Fruit fly (Drosophila melanogaster) whole organism, embryonic: ENCODE results near the gene CG32809.

Source experiments
- Asciz ChIP-seq: fragments of 200-800 bp; sonication (Bioruptor generic); optimal IDR thresholded peaks from 2 replicates; lab custom pipeline; 2017; ENCODE audit warnings: missing biosample characterization, mild to moderate bottlenecking, missing genetic modification characterization, missing genetic modification reagents
- CG10274 ChIP-seq: fragments of 200-800 bp; sonication (Bioruptor generic); optimal IDR thresholded peaks from 3 replicates; lab custom pipeline; 2017; ENCODE audit warnings: missing biosample characterization, mild to moderate bottlenecking, missing genetic modification characterization
- CG10431 ChIP-seq: fragments of 200-800 bp; sonication (Bioruptor generic); optimal IDR thresholded peaks from 3 replicates; lab custom pipeline; 2018; ENCODE audit warnings: missing biosample characterization, mild to moderate bottlenecking, missing genetic modification characterization
- CG10654 ChIP-seq: fragments of 200-800 bp; sonication (Bioruptor generic); optimal IDR thresholded peaks from 2 replicates; lab custom pipeline; 2016; ENCODE audit warnings: missing biosample characterization, missing genetic modification characterization
- CG11085 ChIP-seq: fragments of 200-800 bp; sonication (Bioruptor generic); IDR thresholded peaks from 2 replicates; pipeline ENCODE4 v1.3.6; 2022; ENCODE audit warnings: missing biosample characterization, missing genetic modification characterization
- CG12659 ChIP-seq: fragments of 200-800 bp; sonication (Bioruptor generic); optimal IDR thresholded peaks from 3 replicates; lab custom pipeline; 2017; ENCODE audit warnings: mild to moderate bottlenecking, missing biosample characterization, missing genetic modification reagents, missing genetic modification characterization
- CG13424 ChIP-seq: fragments of 200-800 bp; sonication (Bioruptor generic); optimal IDR thresholded peaks from 2 replicates; lab custom pipeline; 2019; ENCODE audit warnings: missing biosample characterization, mild to moderate bottlenecking, missing genetic modification characterization, moderate library complexity
- CG13624 ChIP-seq: fragments of 200-800 bp; sonication (Bioruptor generic); optimal IDR thresholded peaks from 2 replicates; lab custom pipeline; 2016; ENCODE audit warnings: missing biosample characterization, missing genetic modification characterization
- CG15269 ChIP-seq: fragments of 200-800 bp; sonication (Bioruptor generic); optimal IDR thresholded peaks from 2 replicates; lab custom pipeline; 2018; ENCODE audit warnings: missing biosample characterization, mild to moderate bottlenecking, missing genetic modification characterization, moderate library complexity
- CG16813 ChIP-seq: fragments of 200-800 bp; sonication (Bioruptor generic); IDR thresholded peaks from 3 replicates; pipeline ENCODE4 v1.3.6; 2022; ENCODE audit warnings: missing biosample characterization, missing genetic modification characterization; ENCODE audit not compliant: partially characterized antibody
- CG17186 ChIP-seq: fragments of 200-800 bp; sonication (Bioruptor generic); optimal IDR thresholded peaks from 3 replicates; lab custom pipeline; 2017; ENCODE audit warnings: missing biosample characterization, missing genetic modification reagents, missing genetic modification characterization
- CG18599 ChIP-seq: fragments of 200-800 bp; sonication (Bioruptor generic); optimal IDR thresholded peaks from 3 replicates; lab custom pipeline; 2017; ENCODE audit warnings: missing biosample characterization, missing genetic modification characterization, mild to moderate bottlenecking, moderate library complexity, missing genetic modification reagents
- CG2129 ChIP-seq: fragments of 200-800 bp; sonication (Bioruptor generic); IDR thresholded peaks from 2 replicates; pipeline ENCODE4 v1.3.6; 2022; ENCODE audit warnings: missing biosample characterization, missing genetic modification characterization; ENCODE audit not compliant: partially characterized antibody
- CG2199 ChIP-seq: fragments of 200-800 bp; sonication (Bioruptor generic); IDR thresholded peaks from 3 replicates; pipeline ENCODE4 v1.3.6; 2022; ENCODE audit warnings: missing biosample characterization, missing genetic modification characterization
- CG2202 ChIP-seq: fragments of 200-800 bp; sonication (Bioruptor generic); optimal IDR thresholded peaks from 2 replicates; lab custom pipeline; 2018; ENCODE audit warnings: missing biosample characterization, mild to moderate bottlenecking, missing genetic modification characterization
- CG3065 ChIP-seq: fragments of 200-800 bp; sonication (Bioruptor generic); optimal IDR thresholded peaks from 2 replicates; lab custom pipeline; 2016; ENCODE audit warnings: missing biosample characterization, missing genetic modification characterization
- CG3407 ChIP-seq: fragments of 200-800 bp; sonication (Bioruptor generic); optimal IDR thresholded peaks from 2 replicates; lab custom pipeline; 2018; ENCODE audit warnings: missing biosample characterization, mild to moderate bottlenecking, missing genetic modification characterization
- CG6854 ChIP-seq: fragments of 200-800 bp; sonication (Bioruptor generic); optimal IDR thresholded peaks from 3 replicates; lab custom pipeline; 2017; ENCODE audit warnings: missing biosample characterization, mild to moderate bottlenecking, missing genetic modification characterization
- CG7556 ChIP-seq: fragments of 200-800 bp; sonication (Bioruptor generic); optimal IDR thresholded peaks from 2 replicates; lab custom pipeline; 2017; ENCODE audit warnings: missing biosample characterization, mild to moderate bottlenecking, missing genetic modification characterization
- CG7786 ChIP-seq: fragments of 200-800 bp; sonication (Bioruptor generic); optimal IDR thresholded peaks from 2 replicates; lab custom pipeline; 2016; ENCODE audit warnings: missing biosample characterization, missing genetic modification characterization
- CoRest ChIP-seq: fragments of 200-800 bp; sonication (Bioruptor generic); optimal IDR thresholded peaks from 3 replicates; lab custom pipeline; 2018; ENCODE audit warnings: missing biosample characterization, mild to moderate bottlenecking, missing genetic modification characterization, moderate library complexity
- Dbx ChIP-seq: fragments of 200-800 bp; sonication (Bioruptor generic); IDR thresholded peaks from 3 replicates; pipeline ENCODE4 v1.3.6; 2022; ENCODE audit warnings: missing biosample characterization, missing genetic modification characterization
- Dll ChIP-seq: fragments of 200-800 bp; sonication (Bioruptor generic); IDR thresholded peaks from 4 replicates; pipeline ENCODE4 v1.3.6; 2022; ENCODE audit warnings: missing biosample characterization, missing genetic modification characterization; ENCODE audit not compliant: partially characterized antibody
- GATAe ChIP-seq: fragments of 200-800 bp; sonication (Bioruptor generic); conservative IDR thresholded peaks from 2 replicates; pipeline ENCODE4 v1.3.6; 2022; ENCODE audit warnings: missing biosample characterization, missing genetic modification characterization
- Gug ChIP-seq: fragments of 200-800 bp; sonication (Bioruptor generic); IDR thresholded peaks from 4 replicates; pipeline ENCODE4 v1.3.6; 2022; ENCODE audit warnings: missing biosample characterization, missing genetic modification characterization
- Lpt ChIP-seq: fragments of >200 bp; optimal IDR thresholded peaks from 2 replicates; lab custom pipeline; 2018; ENCODE audit warnings: missing biosample characterization, missing genetic modification characterization
- Meics ChIP-seq: fragments of 200-800 bp; sonication (Bioruptor generic); optimal IDR thresholded peaks from 2 replicates; lab custom pipeline; 2017; ENCODE audit warnings: missing biosample characterization, mild to moderate bottlenecking, missing genetic modification characterization
- Six4 ChIP-seq: fragments of 200-800 bp; sonication (Bioruptor generic); optimal IDR thresholded peaks from 2 replicates; lab custom pipeline; 2016; ENCODE audit warnings: missing biosample characterization, missing genetic modification characterization
- Ssrp ChIP-seq: fragments of 200-800 bp; sonication (Bioruptor generic); optimal IDR thresholded peaks from 2 replicates; lab custom pipeline; 2018; ENCODE audit warnings: missing biosample characterization, mild to moderate bottlenecking, missing genetic modification characterization, moderate library complexity
- Trl ChIP-seq, 3 experiments: fragments of >200 bp in 2 of 3; fragments of 200-800 bp in 1 of 3; sonication (Bioruptor generic) in 1 of 3; optimal IDR thresholded peaks; 2 replicates in 1 of 3; 3 replicates in 2 of 3; lab custom pipeline; 2016 to 2017; ENCODE audit warnings: missing biosample characterization in 1 of 3, missing genetic modification characterization in 1 of 3
- YL-1 ChIP-seq: fragments of 200-800 bp; sonication (Bioruptor generic); optimal IDR thresholded peaks from 3 replicates; lab custom pipeline; 2017; ENCODE audit warnings: missing biosample characterization, mild to moderate bottlenecking, missing genetic modification characterization
- ab ChIP-seq: fragments of 200-800 bp; sonication (Bioruptor generic); optimal IDR thresholded peaks from 2 replicates; lab custom pipeline; 2016; ENCODE audit warnings: missing biosample characterization, missing genetic modification characterization
- amos ChIP-seq: fragments of 200-800 bp; sonication (Bioruptor generic); IDR thresholded peaks from 2 replicates; pipeline ENCODE4 v1.3.6; 2022; ENCODE audit warnings: missing biosample characterization, missing genetic modification characterization; ENCODE audit not compliant: partially characterized antibody
- ap ChIP-seq: fragments of 200-800 bp; sonication (Bioruptor generic); IDR thresholded peaks from 2 replicates; pipeline ENCODE4 v1.3.6; 2022; ENCODE audit warnings: missing biosample characterization, missing genetic modification characterization
- bcd ChIP-seq: fragments of 200-800 bp; sonication (Bioruptor generic); optimal IDR thresholded peaks from 2 replicates; lab custom pipeline; 2017; ENCODE audit warnings: missing biosample characterization, mild to moderate bottlenecking, missing genetic modification characterization
- btn ChIP-seq: fragments of 200-800 bp; sonication (Bioruptor generic); optimal IDR thresholded peaks from 2 replicates; lab custom pipeline; 2016; ENCODE audit warnings: missing biosample characterization, missing genetic modification characterization
- exex ChIP-seq: fragments of 200-800 bp; sonication (Bioruptor generic); optimal IDR thresholded peaks from 4 replicates; lab custom pipeline; 2018; ENCODE audit warnings: missing biosample characterization, mild to moderate bottlenecking, missing genetic modification characterization, moderate library complexity
- fd96Cb ChIP-seq: fragments of 200-800 bp; sonication (Bioruptor generic); optimal IDR thresholded peaks from 2 replicates; lab custom pipeline; 2018; ENCODE audit warnings: missing biosample characterization, mild to moderate bottlenecking, missing genetic modification characterization, moderate library complexity
- fru ChIP-seq: fragments of >200 bp; optimal IDR thresholded peaks from 2 replicates; lab custom pipeline; 2017
- fu2 ChIP-seq: fragments of 200-800 bp; sonication (Bioruptor generic); optimal IDR thresholded peaks from 2 replicates; lab custom pipeline; 2016; ENCODE audit warnings: missing biosample characterization, missing genetic modification characterization
- gcm ChIP-seq: fragments of 200-800 bp; sonication (Bioruptor generic); optimal IDR thresholded peaks from 2 replicates; lab custom pipeline; 2019; ENCODE audit warnings: missing biosample characterization, mild to moderate bottlenecking, missing genetic modification characterization, moderate library complexity
- inv ChIP-seq: fragments of 200-800 bp; sonication (Bioruptor generic); IDR thresholded peaks from 2 replicates; pipeline ENCODE4 v1.3.6; 2022; ENCODE audit warnings: missing biosample characterization, missing genetic modification characterization; ENCODE audit not compliant: partially characterized antibody
- jumu ChIP-seq: fragments of 200-800 bp; sonication (Bioruptor generic); optimal IDR thresholded peaks from 3 replicates; lab custom pipeline; 2016; ENCODE audit warnings: missing biosample characterization, missing genetic modification characterization
- kah ChIP-seq: fragments of 200-800 bp; sonication (Bioruptor generic); optimal IDR thresholded peaks from 2 replicates; lab custom pipeline; 2018; ENCODE audit warnings: missing biosample characterization, mild to moderate bottlenecking, missing genetic modification characterization
- nmo ChIP-seq: fragments of 200-800 bp; sonication (Bioruptor generic); optimal IDR thresholded peaks from 2 replicates; lab custom pipeline; 2018; ENCODE audit warnings: missing biosample characterization, mild to moderate bottlenecking, missing genetic modification characterization, moderate library complexity
- prd ChIP-seq, 3 experiments: fragments of >200 bp in 2 of 3; fragments of 200-800 bp in 1 of 3; sonication (Bioruptor generic) in 1 of 3; optimal IDR thresholded peaks in 2 of 3; IDR thresholded peaks in 1 of 3; 2 replicates in 2 of 3; 3 replicates in 1 of 3; pipeline versions ENCODE4 v1.3.6 to Lab custom; 2017 to 2022; ENCODE audit warnings: missing biosample characterization in 1 of 3, missing genetic modification characterization in 1 of 3
- slou ChIP-seq: fragments of 200-800 bp; sonication (Bioruptor generic); optimal IDR thresholded peaks from 3 replicates; lab custom pipeline; 2016; ENCODE audit warnings: missing biosample characterization, missing genetic modification characterization
- ssp ChIP-seq: fragments of 200-800 bp; sonication (Bioruptor generic); IDR thresholded peaks from 2 replicates; pipeline ENCODE4 v1.3.6; 2022; ENCODE audit warnings: missing biosample characterization, missing genetic modification characterization
- z ChIP-seq: fragments of 200-800 bp; sonication (Bioruptor generic); IDR thresholded peaks from 3 replicates; pipeline ENCODE4 v1.3.6; 2022; ENCODE audit warnings: missing biosample characterization, missing genetic modification characterization
- zfh1 ChIP-seq: fragments of 200-800 bp; sonication (Bioruptor generic); IDR thresholded peaks from 3 replicates; pipeline ENCODE4 v1.3.6; 2022; ENCODE audit warnings: missing biosample characterization, missing genetic modification characterization

Gene CG32809

DNA sequence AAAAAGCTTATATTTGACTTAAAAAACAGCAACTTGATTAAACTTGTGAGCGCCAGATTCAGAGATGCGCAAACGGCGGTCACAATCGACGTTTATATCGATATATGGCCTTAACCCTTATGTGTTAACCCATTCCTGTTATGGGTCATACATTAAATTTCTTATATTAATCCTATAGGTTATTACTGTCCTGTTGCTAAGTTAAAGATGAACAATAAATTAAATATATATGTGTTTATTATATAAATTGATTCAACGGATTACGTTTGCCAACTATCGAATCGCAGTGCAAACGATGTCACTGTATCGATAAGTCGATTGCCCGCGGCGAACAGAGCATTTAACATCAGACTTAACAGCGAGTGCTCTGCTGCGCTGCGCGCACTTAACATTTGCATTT, 23.4 kb downstream of the CG32809 start, which contains the start of the genes CG3740 and hfw (continued):
- TF ChIP-seq Six4 (GFP tag; lab: Kevin White, UChicago) (peak; percentile 16), Lpt (GFP tag; lab: Kevin White, UChicago) (no peak), Gug (peak; percentile 51; the same call in 2 of the 4 replicates), CG2129 (peak; percentile 88), Ssrp (tag; lab: Kevin White, UChicago) (peak; percentile 77), CG16813 (GFP tag; lab: Robert Waterston, UW) (peak; percentile 94), exex (tag; lab: Kevin White, UChicago) (no peak), CG18599 (GFP tag; lab: Kevin White, UChicago) (peak; percentile 68), CG11085 (peak; percentile 67), prd (optimal IDR thresholded peaks at IDR 0.05; lab: Kevin White, UChicago) (no peak), prd (GFP tag; IDR thresholded peaks at IDR 0.05; lab: Robert Waterston, UW) (peak; percentile 89), GATAe (GFP tag; lab: Robert Waterston, UW) (peak; percentile 43; the same call in 1 of the 2 replicates), z (no peak), CG2202 (peak; percentile 33), Meics (GFP tag; lab: Kevin White, UChicago) (peak; percentile 60), zfh1 (GFP tag; lab: Robert Waterston, UW) (peak; percentile 71), btn (GFP tag; lab: Kevin White, UChicago) (no peak), CG7786 (no peak), CoRest (tag; lab: Kevin White, UChicago) (peak; percentile 78), inv (GFP tag; lab: Robert Waterston, UW) (peak; percentile 93), Dll (peak; percentile 94), ab (GFP tag; lab: Kevin White, UChicago) (no peak), ssp (peak; percentile 74), amos (GFP tag; lab: Robert Waterston, UW) (peak; percentile 84), Dbx (GFP tag; lab: Robert Waterston, UW) (peak; percentile 82), ap (GFP tag; lab: Robert Waterston, UW) (peak; percentile 44; the same call in 1 of the 2 replicates), CG10654 (GFP tag; lab: Kevin White, UChicago) (peak; percentile 69), CG12659 (GFP tag; lab: Kevin White, UChicago) (peak; percentile 79), CG15269 (tag; lab: Kevin White, UChicago) (peak; percentile 61), CG3407 (GFP tag; lab: Kevin White, UChicago) (peak; percentile 34), bcd (GFP tag; lab: Kevin White, UChicago) (peak; percentile 76), CG7556 (GFP tag; lab: Kevin White, UChicago) (no peak), Trl (optimal IDR thresholded peaks at IDR 0.05; lab: Kevin White, UChicago) (no peak), Trl (GFP tag; optimal IDR thresholded peaks at IDR 0.05; lab: Kevin White, UChicago) (no peak), nmo (GFP tag; lab: Kevin White, UChicago) (peak; percentile 85), CG10274 (no peak), CG2199 (GFP tag; lab: Robert Waterston, UW) (0 out of 3 replicates have a peak, but pooled peaks have one; percentile 34), slou (GFP tag; lab: Kevin White, UChicago) (peak; percentile 54), YL-1 (GFP tag; lab: Kevin White, UChicago) (peak; percentile 60), CG3065 (GFP tag; lab: Kevin White, UChicago) (no peak), CG6854 (GFP tag; lab: Kevin White, UChicago) (no peak), fru (no peak), gcm (GFP tag; lab: Kevin White, UChicago) (no peak), Asciz (GFP tag; lab: Kevin White, UChicago) (no peak), CG13624 (GFP tag; lab: Kevin White, UChicago) (peak; percentile 15), fd96Cb (tag; lab: Kevin White, UChicago) (peak; percentile 61), CG17186 (GFP tag; lab: Kevin White, UChicago) (peak; percentile 30), jumu (GFP tag; lab: Kevin White, UChicago) (no peak), kah (GFP tag; lab: Kevin White, UChicago) (no peak), fu2 (GFP tag; lab: Kevin White, UChicago) (no peak), CG10431 (GFP tag; lab: Kevin White, UChicago) (no peak), CG13424 (peak; percentile 74)
